Worm (Caenorhabditis elegans): ENCODE data around the gene R09B5.11.

- no peak for TF ChIP-seq lin-11 (tag; optimal IDR thresholded peaks at IDR 0.05)
- no peak for TF ChIP-seq elt-2 (tag; optimal IDR thresholded peaks at IDR 0.05)
- TF ChIP-seq eyg-1 (tag; optimal IDR thresholded peaks at IDR 0.05): no peak
Observed at ce11 chrV:1411459-1411858, 27.5 kb upstream of the R09B5.11 start, which contains the start of gene snt-5.
